Worm (Caenorhabditis elegans): ENCODE measurements around the gene ZK353.10.
"Not testable (repeated sequence)": the region's sequence is repeated elsewhere in the genome, so short reads cannot be mapped to it uniquely, and the experiment has no call there.

- TF ChIP-seq nhr-77 (tag; optimal IDR thresholded peaks at IDR 0.05); elt-3 (tag; optimal IDR thresholded peaks at IDR 0.05); egl-27 (tag; optimal IDR thresholded peaks at IDR 0.05); skn-1 (tag; optimal IDR thresholded peaks at IDR 0.05); lin-39 (tag; optimal IDR thresholded peaks at IDR 0.05); ceh-88 (GFP tag; IDR thresholded peaks at IDR 0.05); fos-1 (tag; optimal IDR thresholded peaks at IDR 0.05); mdl-1 (tag; optimal IDR thresholded peaks at IDR 0.05); lin-35 (GFP tag; optimal IDR thresholded peaks at IDR 0.05); fkh-10 (GFP tag; optimal IDR thresholded peaks at IDR 0.05); unc-86 (tag; optimal IDR thresholded peaks at IDR 0.05); nhr-28 (tag; optimal IDR thresholded peaks at IDR 0.05): not testable (repeated sequence)
- TF ChIP-seq isw-1 (GFP tag; IDR thresholded peaks at IDR 0.05), result peak; percentile 31; the same call in 1 of the 2 replicates
Measured at ce11 chrIII:8441298-8441697, 47.1 kb upstream of the ZK353.10 start.

Measured in whole organism, L1 larva.